Fruit fly (Drosophila melanogaster): ENCODE measurements around the gene mRpL47.

mRpL47 gene

dm6 chr3R:9534125-9534496, 18.4 kb upstream of the mRpL47 start (continued):
- TF ChIP-seq Stat92E (GFP tag; optimal IDR thresholded peaks at IDR 0.05), result peak in 1 of 3 experiments; percentile 52
- TF ChIP-seq CG13123 (GFP tag; optimal IDR thresholded peaks at IDR 0.05), result peak; percentile 83
- TF ChIP-seq CG2120 (GFP tag; optimal IDR thresholded peaks at IDR 0.05), result peak; percentile 89
- TF ChIP-seq NC2α (GFP tag; optimal IDR thresholded peaks at IDR 0.05), result peak; percentile 86
- TF ChIP-seq CG10321 (GFP tag; IDR thresholded peaks at IDR 0.05), result peak; percentile 59
- TF ChIP-seq cg (GFP tag; optimal IDR thresholded peaks at IDR 0.05), result peak; percentile 23
- TF ChIP-seq slbo (GFP tag; IDR thresholded peaks at IDR 0.05), result peak; percentile 93
- peak; percentile 77 for TF ChIP-seq CG8290 (GFP tag; optimal IDR thresholded peaks at IDR 0.05)
- TF ChIP-seq CG8290 (tag; optimal IDR thresholded peaks at IDR 0.05), result peak in 1 of 2 experiments; percentile 66
- TF ChIP-seq Asciz (GFP tag; optimal IDR thresholded peaks at IDR 0.05), result peak; percentile 96
- TF ChIP-seq E2f1 (GFP tag; IDR thresholded peaks at IDR 0.05), result peak; percentile 91
- peak; percentile 77 for TF ChIP-seq CG10565 (GFP tag; optimal IDR thresholded peaks at IDR 0.05)
- TF ChIP-seq CG13424 (tag; optimal IDR thresholded peaks at IDR 0.05), result peak; percentile 95
- no peak for TF ChIP-seq hth (optimal IDR thresholded peaks at IDR 0.05)
- TF ChIP-seq HLH54F (GFP tag; optimal IDR thresholded peaks at IDR 0.05), result peak; percentile 82
- TF ChIP-seq CG4854 (GFP tag; optimal IDR thresholded peaks at IDR 0.05), result peak; percentile 85
- peak; percentile 80 for TF ChIP-seq CG6813 (GFP tag; optimal IDR thresholded peaks at IDR 0.05)
- TF ChIP-seq chinmo (GFP tag; IDR thresholded peaks at IDR 0.05; ENCODE audit: partially characterized antibody), result no peak
- peak; percentile 93 for TF ChIP-seq stc (GFP tag; IDR thresholded peaks at IDR 0.05)
- peak; percentile 65 to 97 for TF ChIP-seq bsh (GFP tag; optimal IDR thresholded peaks at IDR 0.05)
- no peak for TF ChIP-seq usp (GFP tag; optimal IDR thresholded peaks at IDR 0.05)
- TF ChIP-seq wek (GFP tag; optimal IDR thresholded peaks at IDR 0.05), result peak; percentile 74
- TF ChIP-seq D19A (tag; optimal IDR thresholded peaks at IDR 0.05), result peak; percentile 91
- peak; percentile 81 for TF ChIP-seq jigr1 (GFP tag; IDR thresholded peaks at IDR 0.05)
- TF ChIP-seq ara (GFP tag; IDR thresholded peaks at IDR 0.05), result peak; percentile 93
- peak; percentile 64 for TF ChIP-seq CG33557 (GFP tag; optimal IDR thresholded peaks at IDR 0.05)
- peak; percentile 85 for TF ChIP-seq sima (GFP tag; optimal IDR thresholded peaks at IDR 0.05)
- peak; percentile 82 for TF ChIP-seq dmrt11E (tag; optimal IDR thresholded peaks at IDR 0.05)
- TF ChIP-seq ken (GFP tag; IDR thresholded peaks at IDR 0.05), result peak; percentile 95
- peak; percentile 90 for TF ChIP-seq ap (GFP tag; IDR thresholded peaks at IDR 0.05)
- no peak for TF ChIP-seq BEAF-32 (GFP tag; optimal IDR thresholded peaks at IDR 0.05)
- TF ChIP-seq CG13287 (GFP tag; IDR thresholded peaks at IDR 0.05; ENCODE audit: partially characterized antibody), result no peak
- TF ChIP-seq B-H2 (GFP tag; optimal IDR thresholded peaks at IDR 0.05), result peak; percentile 32
- TF ChIP-seq fd3F (GFP tag; optimal IDR thresholded peaks at IDR 0.05), result peak; percentile 83
- peak; percentile 82 for TF ChIP-seq ssp (GFP tag; IDR thresholded peaks at IDR 0.05)
- no peak for TF ChIP-seq mld (GFP tag; IDR thresholded peaks at IDR 0.05; ENCODE audit: partially characterized antibody)
- peak; percentile 91 for TF ChIP-seq ewg (GFP tag; optimal IDR thresholded peaks at IDR 0.05)
- TF ChIP-seq stwl (tag; optimal IDR thresholded peaks at IDR 0.05), result no peak
- TF ChIP-seq CG34422 (GFP tag; IDR thresholded peaks at IDR 0.05), result peak; percentile 90
- TF ChIP-seq lilli (GFP tag; optimal IDR thresholded peaks at IDR 0.05), result peak; percentile 88
- peak; percentile 54 for TF ChIP-seq CG15696 (tag; optimal IDR thresholded peaks at IDR 0.05)
- peak; percentile 95 for TF ChIP-seq CG12391 (tag; optimal IDR thresholded peaks at IDR 0.05)
- TF ChIP-seq Oaz (GFP tag; IDR thresholded peaks at IDR 0.05), result peak; percentile 73
- TF ChIP-seq Ravus (GFP tag; IDR thresholded peaks at IDR 0.05), result peak; percentile 56
- peak; percentile 90 for TF ChIP-seq CG1603 (tag; optimal IDR thresholded peaks at IDR 0.05)
- TF ChIP-seq Dip2 (GFP tag; IDR thresholded peaks at IDR 0.05), result no peak; the same call in 1 of the 2 replicates
- TF ChIP-seq p53 (GFP tag; optimal IDR thresholded peaks at IDR 0.05), result peak; percentile 31
- peak; percentile 96 for TF ChIP-seq CG11504 (tag; optimal IDR thresholded peaks at IDR 0.05)
- TF ChIP-seq trh (GFP tag; optimal IDR thresholded peaks at IDR 0.05), result peak; percentile 80
- peak; percentile 94 for TF ChIP-seq CG11398 (GFP tag; optimal IDR thresholded peaks at IDR 0.05)
- peak; percentile 97 for TF ChIP-seq CG17361 (GFP tag; IDR thresholded peaks at IDR 0.05)
